Worm (Caenorhabditis elegans): ENCODE results near the gene R03D7.2.
"Not testable (repeated sequence)": the region's sequence is repeated elsewhere in the genome, so short reads cannot be mapped to it uniquely, and the experiment has no call there.

- TF ChIP-seq tab-1 (GFP tag; IDR thresholded peaks at IDR 0.05); med-1 (GFP tag; optimal IDR thresholded peaks at IDR 0.05; ENCODE audit: insufficient read depth): not testable (repeated sequence)
Observed at ce11 chrII:10922874-10923273, 12.1 kb downstream of the R03D7.2 start, which contains the start of gene Y19D2B.1.
